Fruit fly (Drosophila melanogaster) whole organism, prepupa: ENCODE measurements around the gene Setx.

Experiments
- CG10631 ChIP-seq: fragments of 200-800 bp; sonication (Bioruptor generic); optimal IDR thresholded peaks from 2 replicates; lab custom pipeline; 2016; ENCODE audit warnings: missing biosample characterization, missing genetic modification characterization
- CG10669 ChIP-seq: fragments of 200-800 bp; sonication (Bioruptor generic); optimal IDR thresholded peaks from 3 replicates; lab custom pipeline; 2018; ENCODE audit warnings: missing biosample characterization, mild to moderate bottlenecking, missing genetic modification characterization, moderate library complexity
- CG11294 ChIP-seq: fragments of 200-800 bp; sonication (Bioruptor generic); IDR thresholded peaks from 2 replicates; pipeline ENCODE4 v1.3.6; 2022; ENCODE audit warnings: missing biosample characterization, missing genetic modification characterization
- CG11762 ChIP-seq: fragments of 200-800 bp; sonication (Bioruptor generic); optimal IDR thresholded peaks from 3 replicates; lab custom pipeline; 2016; ENCODE audit warnings: missing biosample characterization, missing genetic modification characterization; ENCODE audit not compliant: insufficient read depth
- CG11902 ChIP-seq: fragments of 200-800 bp; sonication (Bioruptor generic); optimal IDR thresholded peaks from 3 replicates; lab custom pipeline; 2016; ENCODE audit warnings: missing biosample characterization, missing genetic modification characterization
- CG15336 ChIP-seq: fragments of 200-800 bp; sonication (Bioruptor generic); IDR thresholded peaks from 2 replicates; pipeline ENCODE4 v1.3.6; 2022; ENCODE audit warnings: missing biosample characterization, missing genetic modification characterization
- CG16779 ChIP-seq: fragments of 200-800 bp; sonication (Bioruptor generic); optimal IDR thresholded peaks from 3 replicates; lab custom pipeline; 2017; ENCODE audit warnings: missing biosample characterization, mild to moderate bottlenecking, missing genetic modification characterization
- CG3032 ChIP-seq: fragments of 200-800 bp; optimal IDR thresholded peaks from 2 replicates; lab custom pipeline; 2019; ENCODE audit warnings: missing biosample characterization, mild to moderate bottlenecking, missing genetic modification characterization, moderate library complexity
- CG31627 ChIP-seq: fragments of 200-800 bp; sonication (Bioruptor generic); optimal IDR thresholded peaks from 3 replicates; lab custom pipeline; 2016; ENCODE audit warnings: missing biosample characterization, missing genetic modification characterization
- CG34406 ChIP-seq: fragments of 200-800 bp; sonication (Bioruptor generic); optimal IDR thresholded peaks from 3 replicates; lab custom pipeline; 2016; ENCODE audit warnings: missing biosample characterization, missing genetic modification characterization
- CG6276 ChIP-seq: fragments of 200-800 bp; sonication (Bioruptor generic); optimal IDR thresholded peaks from 2 replicates; lab custom pipeline; 2017; ENCODE audit warnings: missing biosample characterization, mild to moderate bottlenecking, missing genetic modification characterization
- CG6792 ChIP-seq: fragments of 200-800 bp; sonication (Bioruptor generic); optimal IDR thresholded peaks from 3 replicates; lab custom pipeline; 2016; ENCODE audit warnings: missing biosample characterization, missing genetic modification characterization
- CG6808 ChIP-seq: fragments of 200-800 bp; sonication (Bioruptor generic); optimal IDR thresholded peaks from 3 replicates; lab custom pipeline; 2017; ENCODE audit warnings: missing biosample characterization, missing genetic modification characterization, mild to moderate bottlenecking, moderate library complexity, missing genetic modification reagents
- CG6854 ChIP-seq: fragments of 200-800 bp; sonication (Bioruptor generic); optimal IDR thresholded peaks from 2 replicates; lab custom pipeline; 2017; ENCODE audit warnings: missing biosample characterization, mild to moderate bottlenecking, missing genetic modification characterization
- CG7368 ChIP-seq: fragments of 200-800 bp; sonication (Bioruptor generic); optimal IDR thresholded peaks from 3 replicates; lab custom pipeline; 2016; ENCODE audit warnings: missing biosample characterization, missing genetic modification characterization
- CG8119 ChIP-seq: fragments of 200-800 bp; sonication (Bioruptor generic); IDR thresholded peaks from 3 replicates; pipeline ENCODE4 v1.3.6; 2022; ENCODE audit warnings: missing biosample characterization, missing genetic modification characterization
- CG8319 ChIP-seq: fragments of 200-800 bp; sonication (Bioruptor generic); optimal IDR thresholded peaks from 3 replicates; lab custom pipeline; 2016; ENCODE audit warnings: missing biosample characterization, missing genetic modification characterization
- CG8632 ChIP-seq: fragments of 200-800 bp; sonication (Bioruptor generic); optimal IDR thresholded peaks from 3 replicates; lab custom pipeline; 2016; ENCODE audit warnings: missing biosample characterization, missing genetic modification characterization
- CG9139 ChIP-seq: fragments of 200-800 bp; sonication (Bioruptor generic); optimal IDR thresholded peaks from 3 replicates; lab custom pipeline; 2017; ENCODE audit warnings: missing biosample characterization, mild to moderate bottlenecking, missing genetic modification characterization
- Eip75B ChIP-seq: fragments of 200-800 bp; sonication (Bioruptor generic); optimal IDR thresholded peaks from 3 replicates; lab custom pipeline; 2016; ENCODE audit warnings: missing biosample characterization, missing genetic modification characterization
- Eip78C ChIP-seq: fragments of 200-800 bp; sonication (Bioruptor generic); peaks from one replicate; lab custom pipeline; 2016; ENCODE audit warnings: missing biosample characterization, missing genetic modification characterization
- Eip93F ChIP-seq: fragments of 200-800 bp; sonication (Bioruptor generic); optimal IDR thresholded peaks from 2 replicates; lab custom pipeline; 2016; ENCODE audit warnings: missing biosample characterization, mild to moderate bottlenecking, missing genetic modification characterization
- Ets21C ChIP-seq: fragments of 200-800 bp; sonication (Bioruptor generic); optimal IDR thresholded peaks from 3 replicates; lab custom pipeline; 2016; ENCODE audit warnings: missing biosample characterization, missing genetic modification characterization
- Gug ChIP-seq: fragments of 200-800 bp; sonication (Bioruptor generic); IDR thresholded peaks from 2 replicates; pipeline ENCODE4 v1.3.6; 2022; ENCODE audit warnings: missing biosample characterization, missing genetic modification characterization
- Hr38 ChIP-seq: sonication (Bioruptor generic); optimal IDR thresholded peaks from 2 replicates; lab custom pipeline; 2016; ENCODE audit warnings: missing biosample characterization, missing genetic modification characterization
- Hr39 ChIP-seq: fragments of 200-800 bp; sonication (Bioruptor generic); optimal IDR thresholded peaks from 2 replicates; lab custom pipeline; 2016; ENCODE audit warnings: missing biosample characterization, missing genetic modification characterization
- Hr4 ChIP-seq: fragments of 200-800 bp; sonication (Bioruptor generic); optimal IDR thresholded peaks from 3 replicates; lab custom pipeline; 2016; ENCODE audit warnings: missing biosample characterization, missing genetic modification characterization
- Lpt ChIP-seq: fragments of 200-800 bp; sonication (Bioruptor generic); optimal IDR thresholded peaks from 3 replicates; lab custom pipeline; 2016; ENCODE audit warnings: missing biosample characterization, missing genetic modification characterization
- OdsH ChIP-seq: fragments of 200-800 bp; sonication (Bioruptor generic); optimal IDR thresholded peaks from 3 replicates; lab custom pipeline; 2016; ENCODE audit warnings: missing biosample characterization, missing genetic modification characterization
- Smox ChIP-seq: fragments of 200-800 bp; sonication (Bioruptor generic); optimal IDR thresholded peaks from 3 replicates; lab custom pipeline; 2016; ENCODE audit warnings: missing biosample characterization, missing genetic modification characterization
- Sox102F ChIP-seq: fragments of 200-800 bp; sonication (Bioruptor generic); optimal IDR thresholded peaks from 2 replicates; lab custom pipeline; 2016; ENCODE audit warnings: missing biosample characterization, mild to moderate bottlenecking, missing genetic modification characterization
- Sox15 ChIP-seq: fragments of 200-800 bp; sonication (Bioruptor generic); optimal IDR thresholded peaks from 3 replicates; lab custom pipeline; 2016; ENCODE audit warnings: missing biosample characterization, missing genetic modification characterization
- achi ChIP-seq: fragments of 200-800 bp; sonication (Bioruptor generic); optimal IDR thresholded peaks from 3 replicates; lab custom pipeline; 2016; ENCODE audit warnings: missing biosample characterization, missing genetic modification characterization
- acj6 ChIP-seq: fragments of 200-800 bp; sonication (Bioruptor generic); optimal IDR thresholded peaks from 3 replicates; lab custom pipeline; 2016; ENCODE audit warnings: missing biosample characterization, missing genetic modification characterization
- eg ChIP-seq: fragments of 200-800 bp; sonication (Bioruptor generic); IDR thresholded peaks from 3 replicates; pipeline ENCODE4 v1.3.6; 2022; ENCODE audit warnings: missing biosample characterization, missing genetic modification characterization
- esn ChIP-seq: fragments of 200-800 bp; sonication (Bioruptor generic); optimal IDR thresholded peaks from 2 replicates; lab custom pipeline; 2016; ENCODE audit warnings: missing biosample characterization, mild to moderate bottlenecking, missing genetic modification characterization, moderate library complexity
- fd85E ChIP-seq: fragments of 200-800 bp; sonication (Bioruptor generic); optimal IDR thresholded peaks from 3 replicates; lab custom pipeline; 2016; ENCODE audit warnings: missing biosample characterization, missing genetic modification characterization
- lz ChIP-seq: fragments of 200-800 bp; sonication (Bioruptor generic); optimal IDR thresholded peaks from 3 replicates; lab custom pipeline; 2016; ENCODE audit warnings: missing biosample characterization, missing genetic modification characterization
- net ChIP-seq: fragments of 200-800 bp; sonication (Bioruptor generic); optimal IDR thresholded peaks from 3 replicates; lab custom pipeline; 2016; ENCODE audit warnings: missing biosample characterization, missing genetic modification characterization
- salr ChIP-seq, 2 experiments: fragments of 200-800 bp; sonication (Bioruptor generic); optimal IDR thresholded peaks; 3 replicates each; lab custom pipeline; 2016 to 2018; ENCODE audit warnings: missing biosample characterization in 2 of 2, missing genetic modification characterization in 2 of 2, mild to moderate bottlenecking in 1 of 2
- svp ChIP-seq: fragments of 200-800 bp; sonication (Bioruptor generic); peaks from one replicate; lab custom pipeline; 2016; ENCODE audit warnings: missing biosample characterization, missing genetic modification characterization

Setx gene

DNA sequence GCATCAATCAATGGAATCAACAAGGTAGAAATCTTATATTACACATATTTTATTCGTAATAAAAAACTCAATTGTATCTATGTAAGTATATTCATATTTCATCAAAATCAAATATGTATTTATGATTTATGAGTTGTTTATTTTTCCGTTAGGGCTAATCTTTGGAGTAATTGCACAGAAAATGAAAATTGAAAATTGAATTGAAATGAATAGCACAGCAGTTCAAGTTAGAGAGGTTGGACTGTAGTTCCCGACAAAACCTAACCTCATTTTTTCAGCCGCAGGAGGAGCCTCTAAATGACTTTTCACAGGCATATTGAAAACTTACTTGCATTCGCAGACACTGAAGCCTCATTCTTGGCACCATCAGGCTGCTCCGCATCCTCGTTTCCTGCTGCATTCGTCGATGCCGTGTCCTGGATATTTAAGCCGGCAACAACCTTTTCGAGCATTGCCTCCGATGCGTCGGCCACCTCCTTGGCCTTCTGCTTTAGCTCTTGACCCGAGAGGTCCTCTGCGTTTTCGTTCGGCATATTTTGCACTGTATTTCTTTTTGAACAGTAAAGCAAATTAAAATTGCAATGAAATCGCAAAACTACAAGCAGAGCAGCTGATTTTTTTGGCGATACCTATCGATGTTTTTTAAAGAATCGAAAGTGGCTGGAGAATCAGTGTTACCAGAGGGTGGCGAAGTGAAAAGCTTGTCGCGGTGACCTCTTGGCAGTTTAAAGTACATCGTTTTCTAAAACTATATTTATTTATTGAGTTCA lies 40.7 kb upstream of the Setx start, which contains the start of gene Nmt (continued):
- TF ChIP-seq Hr39 (GFP tag; lab: Kevin White, UChicago) = peak; percentile 42
- peak; percentile 13 for TF ChIP-seq Sox15 (GFP tag; lab: Kevin White, UChicago)
- TF ChIP-seq fd85E (GFP tag; lab: Kevin White, UChicago) = no peak
- TF ChIP-seq achi = peak; percentile 44
- no peak for TF ChIP-seq Smox (GFP tag; lab: Kevin White, UChicago)
- peak; percentile 37 for TF ChIP-seq CG31627
- TF ChIP-seq Hr38 (GFP tag; lab: Kevin White, UChicago) = no peak
- TF ChIP-seq eg = peak; percentile 51; the same call in 1 of the 3 replicates
- TF ChIP-seq CG7368 (GFP tag; lab: Kevin White, UChicago) = no peak
- peak; percentile 24 for TF ChIP-seq CG8632 (GFP tag; lab: Kevin White, UChicago)
- TF ChIP-seq CG8119 (GFP tag; lab: Robert Waterston, UW) = peak; percentile 52; the same call in 2 of the 3 replicates
- TF ChIP-seq CG6792 (GFP tag; lab: Kevin White, UChicago) = peak; percentile 52
- peak; percentile 33 for TF ChIP-seq Eip78C
- TF ChIP-seq CG11902 = no peak
- no peak for TF ChIP-seq Sox102F (GFP tag; lab: Kevin White, UChicago)
- peak; percentile 56 for TF ChIP-seq OdsH

DNA sequence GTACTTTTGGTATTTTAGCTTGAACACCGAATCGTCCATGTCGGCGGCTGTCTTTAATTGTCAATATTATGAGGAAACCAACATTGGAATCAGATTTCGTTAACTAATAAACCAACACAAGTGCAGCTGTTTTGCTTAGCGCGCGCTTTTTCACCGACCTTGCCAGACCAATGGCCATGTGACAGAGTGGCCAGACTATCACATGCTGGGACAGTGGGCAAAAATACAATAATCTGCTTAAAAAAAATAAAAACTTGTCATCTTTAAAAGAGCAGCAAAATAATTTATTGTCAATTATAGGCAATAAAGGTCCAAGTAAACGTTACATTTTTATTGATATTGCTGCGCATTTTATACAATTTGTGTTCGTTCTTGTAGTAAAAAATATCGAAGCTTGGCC lies 38.5 kb upstream of the Setx start, which contains the start of gene RecQ4:
Gene RecQ4, minus strand, starts transcription at position 161 of the 400 bp plus-strand sequence.
- TF ChIP-seq Hr39 (GFP tag; lab: Kevin White, UChicago) = peak; percentile 20
- TF ChIP-seq Eip75B (GFP tag; lab: Kevin White, UChicago) = no peak
- no peak for TF ChIP-seq CG15336 (GFP tag; lab: Robert Waterston, UW)
- TF ChIP-seq salr (GFP tag; optimal IDR thresholded peaks at IDR 0.05; lab: Kevin White, UChicago) = no peak
- no peak for TF ChIP-seq Eip93F (GFP tag; lab: Kevin White, UChicago)
- TF ChIP-seq CG34406 = no peak
- no peak for TF ChIP-seq CG11294 (GFP tag; lab: Robert Waterston, UW)
- peak; percentile 5 for TF ChIP-seq lz (GFP tag; lab: Kevin White, UChicago)
- TF ChIP-seq eg = no peak
- no peak for TF ChIP-seq fd85E (GFP tag; lab: Kevin White, UChicago)
- TF ChIP-seq Smox (GFP tag; lab: Kevin White, UChicago) = no peak
- TF ChIP-seq Sox15 (GFP tag; lab: Kevin White, UChicago) = no peak
- TF ChIP-seq CG9139 (GFP tag; lab: Kevin White, UChicago) = no peak
- TF ChIP-seq esn (GFP tag; lab: Kevin White, UChicago) = no peak
- no peak for TF ChIP-seq CG3032 (tag; lab: Kevin White, UChicago)

- TF ChIP-seq Lpt (no peak), Ets21C (GFP tag; lab: Kevin White, UChicago) (no peak), eg (peak; percentile 26; the same call in 1 of the 3 replicates), fd85E (GFP tag; lab: Kevin White, UChicago) (no peak), CG8119 (GFP tag; lab: Robert Waterston, UW) (0 out of 3 replicates have a peak, but pooled peaks have one; percentile 24)
Observed at dm6 chr3L:8165436-8165835, 28.1 kb upstream of the Setx start, which contains the start of gene CG13675. Gene CG13675, minus strand, starts transcription at chr3L:8165518.

DNA sequence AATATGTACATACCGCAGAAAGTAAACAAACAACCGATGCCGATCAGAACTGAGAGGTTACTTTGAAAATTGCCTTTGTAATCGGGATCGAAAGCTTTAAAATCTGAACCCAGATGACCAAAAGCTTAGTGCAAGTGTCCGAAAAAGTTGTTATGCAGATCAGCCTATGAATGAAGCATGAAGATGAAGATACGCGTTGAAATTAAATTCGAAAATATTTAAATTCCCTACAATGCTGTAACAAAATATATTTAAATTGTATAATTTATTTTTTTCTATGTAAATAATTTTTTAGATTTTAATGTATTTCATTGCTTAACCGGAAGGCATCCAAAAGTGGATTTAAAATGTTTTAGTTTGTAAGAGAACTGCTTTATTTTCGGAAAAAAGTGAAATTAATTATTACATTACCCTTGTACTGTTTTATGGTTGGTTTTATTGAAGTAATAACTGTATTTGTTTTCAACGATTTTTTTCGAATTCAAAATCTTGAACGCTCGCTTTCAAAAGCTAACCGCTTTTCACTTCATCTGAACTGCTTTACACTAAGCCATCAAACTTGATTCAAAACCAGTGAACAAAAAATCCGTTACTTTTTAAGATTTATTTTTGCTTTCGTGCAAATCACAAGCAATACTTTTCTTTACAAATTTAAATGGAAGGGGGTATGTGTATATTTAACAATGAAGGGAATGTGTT lies 22.6 kb upstream of the Setx start, which contains the start of gene CG43886:
Gene CG43886, minus strand, starts transcription at position 51 of the 699 bp plus-strand sequence.
- TF ChIP-seq Sox15 (GFP tag; lab: Kevin White, UChicago) (no peak), CG11762 (no peak), CG6808 (no peak), CG16779 (tag; lab: Kevin White, UChicago) (no peak), svp (GFP tag; lab: Kevin White, UChicago) (no peak), Sox102F (GFP tag; lab: Kevin White, UChicago) (no peak), Eip75B (GFP tag; lab: Kevin White, UChicago) (no peak), net (GFP tag; lab: Kevin White, UChicago) (no peak), Gug (GFP tag; lab: Robert Waterston, UW) (no peak), CG10631 (GFP tag; lab: Kevin White, UChicago) (no peak), CG6276 (GFP tag; lab: Kevin White, UChicago) (no peak), CG8319 (no peak), acj6 (GFP tag; lab: Kevin White, UChicago) (no peak), CG6854 (GFP tag; lab: Kevin White, UChicago) (no peak), Hr4 (GFP tag; lab: Kevin White, UChicago) (no peak), CG10669 (no peak), salr (GFP tag; optimal IDR thresholded peaks at IDR 0.05; lab: Kevin White, UChicago) (no peak)
